Worm (Caenorhabditis elegans) whole organism, L1 larva: ENCODE measurements around the gene nspg-9.

Experiments
- C04F5.9 ChIP-seq: sonication (generic microtip); optimal IDR thresholded peaks from 2 replicates; lab custom pipeline; 2016; ENCODE audit warnings: missing genetic modification characterization, missing compliant biosample characterization
- C16A3.4 ChIP-seq: fragments of 150-350 bp; optimal IDR thresholded peaks from 2 replicates; lab custom pipeline; 2014; ENCODE audit warnings: missing biosample characterization, missing genetic modification characterization
- F16B12.6 ChIP-seq: fragments of 150-350 bp; optimal IDR thresholded peaks from 2 replicates; lab custom pipeline; 2014; ENCODE audit warnings: missing biosample characterization, missing genetic modification characterization
- aha-1 ChIP-seq: fragments of 150-350 bp; optimal IDR thresholded peaks from 2 replicates; lab custom pipeline; 2014; ENCODE audit warnings: missing biosample characterization, missing genetic modification characterization
- aly-2 ChIP-seq: fragments of 150-350 bp; optimal IDR thresholded peaks from 2 replicates; lab custom pipeline; 2014; ENCODE audit warnings: missing biosample characterization, missing genetic modification characterization
- ceh-8 ChIP-seq: fragments of 200-800 bp; sonication (Bioruptor generic); optimal IDR thresholded peaks from 2 replicates; lab custom pipeline; 2018; ENCODE audit warnings: mild to moderate bottlenecking, missing genetic modification characterization, moderate library complexity, missing compliant biosample characterization
- ceh-82 ChIP-seq, 3 experiments: fragments of 150-350 bp in 1 of 3; sonication (generic microtip) in 2 of 3; optimal IDR thresholded peaks; 2 replicates each; lab custom pipeline; 2014 to 2017; ENCODE audit warnings: missing biosample characterization in 3 of 3, missing genetic modification characterization in 3 of 3
- dpl-1 ChIP-seq, 3 experiments: fragments of 150-350 bp in 2 of 3; sonication (generic microtip) in 1 of 3; optimal IDR thresholded peaks; 2 replicates each; lab custom pipeline; 2014 to 2017; ENCODE audit warnings: missing biosample characterization in 3 of 3, missing genetic modification characterization in 3 of 3, missing genetic modification reagents in 3 of 3
- dsc-1 ChIP-seq: sonication (generic microtip); optimal IDR thresholded peaks from 2 replicates; lab custom pipeline; 2016; ENCODE audit warnings: mild to moderate bottlenecking, missing genetic modification characterization, missing compliant biosample characterization
- efl-1 ChIP-seq, 4 experiments: fragments of 150-350 bp; optimal IDR thresholded peaks in 3 of 4; peaks in 1 of 4; 1 replicate in 1 of 4; 2 replicates in 3 of 4; lab custom pipeline; 2014; ENCODE audit warnings: missing biosample characterization in 2 of 4, missing genetic modification characterization in 2 of 4, missing genetic modification reagents in 2 of 4
- egl-13 ChIP-seq: sonication (generic microtip); optimal IDR thresholded peaks from 2 replicates; lab custom pipeline; 2016; ENCODE audit warnings: missing genotype, missing genetic modification reagents, missing genetic modification characterization, missing compliant biosample characterization
- elt-3 ChIP-seq, 6 experiments: fragments of 150-350 bp in 1 of 6; sonication (generic microtip); optimal IDR thresholded peaks; 2 replicates each; lab custom pipeline; 2017 to 2018; ENCODE audit warnings: missing biosample characterization in 6 of 6, missing genetic modification characterization in 6 of 6, inconsistent platforms in 1 of 6
- ets-5 ChIP-seq: fragments of 200-800 bp; sonication (Bioruptor generic); IDR thresholded peaks from 2 replicates; pipeline ENCODE4 v1.3.6; 2022; ENCODE audit warnings: missing genetic modification characterization, missing compliant biosample characterization
- fkh-4 ChIP-seq: sonication (generic microtip); optimal IDR thresholded peaks from 2 replicates; lab custom pipeline; 2016; ENCODE audit warnings: missing compliant biosample characterization, missing genetic modification characterization, borderline replicate concordance
- fkh-8 ChIP-seq: sonication (generic microtip); optimal IDR thresholded peaks from 2 replicates; lab custom pipeline; 2016; ENCODE audit warnings: mild to moderate bottlenecking, missing genetic modification characterization, missing compliant biosample characterization
- fos-1 ChIP-seq: fragments of 150-350 bp; optimal IDR thresholded peaks from 2 replicates; lab custom pipeline; 2014; ENCODE audit warnings: missing biosample characterization, missing genetic modification characterization
- grh-1 ChIP-seq: fragments of 200-800 bp; sonication (Bioruptor generic); IDR thresholded peaks from 2 replicates; pipeline ENCODE4 v1.3.6; 2022; ENCODE audit warnings: missing genetic modification reagents, missing genetic modification characterization, missing compliant biosample characterization
- hlh-17 ChIP-seq: fragments of 200-800 bp; sonication (Bioruptor generic); optimal IDR thresholded peaks from 2 replicates; lab custom pipeline; 2018; ENCODE audit warnings: missing genetic modification characterization, mild to moderate bottlenecking, missing compliant biosample characterization, moderate library complexity, borderline replicate concordance
- hlh-4 ChIP-seq: sonication (generic microtip); optimal IDR thresholded peaks from 2 replicates; lab custom pipeline; 2016; ENCODE audit warnings: mild to moderate bottlenecking, missing genetic modification characterization, missing compliant biosample characterization
- irx-1 ChIP-seq: sonication (generic microtip); optimal IDR thresholded peaks from 2 replicates; lab custom pipeline; 2016; ENCODE audit warnings: missing genetic modification characterization, missing compliant biosample characterization
- jun-1 ChIP-seq: fragments of 150-350 bp; optimal IDR thresholded peaks from 2 replicates; lab custom pipeline; 2014; ENCODE audit warnings: missing biosample characterization, missing genetic modification reagents, missing genetic modification characterization
- lin-15B ChIP-seq: fragments of 150-350 bp; sonication (generic microtip); optimal IDR thresholded peaks from 3 replicates; lab custom pipeline; 2014; ENCODE audit warnings: missing biosample characterization, missing genetic modification characterization
- lin-39 ChIP-seq: fragments of 150-350 bp; optimal IDR thresholded peaks from 2 replicates; lab custom pipeline; 2014; ENCODE audit warnings: missing biosample characterization, missing genetic modification reagents, missing genetic modification characterization
- lir-3 ChIP-seq: sonication (generic microtip); optimal IDR thresholded peaks from 2 replicates; lab custom pipeline; 2016; ENCODE audit warnings: mild to moderate bottlenecking, missing genetic modification characterization, moderate library complexity, missing compliant biosample characterization; ENCODE audit not compliant: poor library complexity
- mab-9 ChIP-seq: fragments of 200-800 bp; sonication (Bioruptor generic); IDR thresholded peaks from 2 replicates; pipeline ENCODE4 v1.3.6; 2022; ENCODE audit warnings: missing genetic modification reagents, missing genetic modification characterization, missing compliant biosample characterization
- mdl-1 ChIP-seq, 2 experiments: fragments of 150-350 bp; optimal IDR thresholded peaks; 2 replicates each; lab custom pipeline; 2014 to 2017; ENCODE audit warnings: missing biosample characterization in 2 of 2, missing genetic modification characterization in 2 of 2, inconsistent platforms in 1 of 2
- mep-1 ChIP-seq: fragments of 150-350 bp; optimal IDR thresholded peaks from 2 replicates; lab custom pipeline; 2014; ENCODE audit warnings: missing biosample characterization, missing genetic modification characterization
- nhr-12 ChIP-seq: sonication (generic microtip); optimal IDR thresholded peaks from 2 replicates; lab custom pipeline; 2017; ENCODE audit warnings: missing biosample characterization, missing genetic modification characterization
- nhr-19 ChIP-seq: fragments of 200-800 bp; sonication (Bioruptor generic); conservative IDR thresholded peaks from 2 replicates; pipeline ENCODE4 v1.3.6; 2022; ENCODE audit warnings: missing genetic modification characterization, missing compliant biosample characterization
- nhr-20 ChIP-seq: sonication (generic microtip); optimal IDR thresholded peaks from 2 replicates; lab custom pipeline; 2016; ENCODE audit warnings: mild to moderate bottlenecking, missing genetic modification characterization, missing compliant biosample characterization
- nhr-28 ChIP-seq: fragments of 150-350 bp; optimal IDR thresholded peaks from 2 replicates; lab custom pipeline; 2014; ENCODE audit warnings: missing biosample characterization, missing genetic modification characterization
- nhr-71 ChIP-seq: sonication (generic microtip); optimal IDR thresholded peaks from 2 replicates; lab custom pipeline; 2016; ENCODE audit warnings: mild to moderate bottlenecking, missing genetic modification characterization, moderate library complexity, missing compliant biosample characterization
- nhr-76 ChIP-seq: sonication (generic microtip); optimal IDR thresholded peaks from 2 replicates; lab custom pipeline; 2017; ENCODE audit warnings: missing biosample characterization, missing genetic modification characterization
- nhr-77 ChIP-seq: fragments of 150-350 bp; optimal IDR thresholded peaks from 2 replicates; lab custom pipeline; 2014; ENCODE audit warnings: missing biosample characterization, missing genetic modification characterization
- nhr-85 ChIP-seq: sonication (generic microtip); peaks from one replicate; lab custom pipeline; 2016; ENCODE audit warnings: missing genetic modification characterization, inconsistent platforms, missing compliant biosample characterization
- nhr-90 ChIP-seq: sonication (generic microtip); optimal IDR thresholded peaks from 2 replicates; lab custom pipeline; 2016; ENCODE audit warnings: mild to moderate bottlenecking, missing genetic modification characterization, missing compliant biosample characterization; ENCODE audit not compliant: poor library complexity
- pqm-1 ChIP-seq: sonication (generic microtip); optimal IDR thresholded peaks from 3 replicates; lab custom pipeline; 2017; ENCODE audit warnings: missing biosample characterization, missing genetic modification characterization
- rnt-1 ChIP-seq: sonication (generic microtip); optimal IDR thresholded peaks from 2 replicates; lab custom pipeline; 2016; ENCODE audit warnings: mild to moderate bottlenecking, missing genetic modification characterization, moderate library complexity, missing compliant biosample characterization
- skn-1 ChIP-seq: fragments of 150-350 bp; optimal IDR thresholded peaks from 2 replicates; lab custom pipeline; 2014; ENCODE audit warnings: missing biosample characterization, missing genetic modification characterization
- snpc-4 ChIP-seq: fragments of 150-350 bp; optimal IDR thresholded peaks from 2 replicates; lab custom pipeline; 2014; ENCODE audit warnings: missing biosample characterization, missing genetic modification characterization
- sup-37 ChIP-seq: fragments of 200-800 bp; sonication (Bioruptor generic); optimal IDR thresholded peaks from 2 replicates; lab custom pipeline; 2018; ENCODE audit warnings: mild to moderate bottlenecking, missing genetic modification characterization, missing compliant biosample characterization
- swsn-7 ChIP-seq: sonication (generic microtip); optimal IDR thresholded peaks from 2 replicates; lab custom pipeline; 2016; ENCODE audit warnings: missing genetic modification characterization, missing compliant biosample characterization
- tlp-1 ChIP-seq: fragments of 150-350 bp; optimal IDR thresholded peaks from 2 replicates; lab custom pipeline; 2014; ENCODE audit warnings: missing biosample characterization, missing genetic modification characterization
- unc-130 ChIP-seq: fragments of 150-350 bp; optimal IDR thresholded peaks from 2 replicates; lab custom pipeline; 2017; ENCODE audit warnings: missing biosample characterization, missing genetic modification characterization, inconsistent platforms
- xbp-1 ChIP-seq: sonication (generic microtip); optimal IDR thresholded peaks from 2 replicates; lab custom pipeline; 2016; ENCODE audit warnings: missing genetic modification characterization, missing compliant biosample characterization
- zag-1 ChIP-seq: fragments of 150-350 bp; optimal IDR thresholded peaks from 2 replicates; lab custom pipeline; 2014; ENCODE audit warnings: missing biosample characterization, missing genetic modification characterization
- ztf-11 ChIP-seq, 2 experiments: sonication (generic microtip); optimal IDR thresholded peaks; 2 replicates each; lab custom pipeline; 2016 to 2017; ENCODE audit warnings: missing genetic modification characterization in 2 of 2, missing biosample characterization in 1 of 2, missing compliant biosample characterization in 1 of 2

The nspg-9 gene

ce11 chrIV:14445191-14445795, 11.4 kb upstream of the nspg-9 start (continued):
- TF ChIP-seq hlh-4 (tag; lab: Kevin White, UChicago) (no peak), sup-37 (no peak), nhr-12 (tag; lab: Kevin White, UChicago) (no peak), nhr-85 (tag; lab: Kevin White, UChicago) (peak; percentile 89), fkh-8 (tag; lab: Kevin White, UChicago) (no peak), efl-1 (optimal IDR thresholded peaks at IDR 0.05; lab: Kevin White, UChicago) (peak; percentile 22 to 42), efl-1 (GFP tag; optimal IDR thresholded peaks at IDR 0.05 in 1 of 2; lab: Kevin White, UChicago) (peak; percentile 11 to 88), fkh-4 (no peak), aha-1 (tag; lab: Kevin White, UChicago) (no peak), nhr-77 (tag; lab: Kevin White, UChicago) (no peak), xbp-1 (tag; lab: Kevin White, UChicago) (no peak), nhr-20 (tag; lab: Kevin White, UChicago) (peak; percentile 57), snpc-4 (tag; lab: Kevin White, UChicago) (peak; percentile 93), C04F5.9 (tag; lab: Kevin White, UChicago) (no peak), swsn-7 (tag; lab: Kevin White, UChicago) (no peak), pqm-1 (tag; lab: Kevin White, UChicago) (no peak), lin-39 (tag; lab: Kevin White, UChicago) (no peak), jun-1 (no peak), mdl-1 (tag; optimal IDR thresholded peaks at IDR 0.05; lab: Kevin White, UChicago) (peak in 1 of 2 experiments; percentile 51), ets-5 (GFP tag; lab: Robert Waterston, UW) (no peak), nhr-71 (tag; lab: Kevin White, UChicago) (no peak), dpl-1 (GFP tag; optimal IDR thresholded peaks at IDR 0.05; lab: Kevin White, UChicago) (peak in 1 of 3 experiments; percentile 3), mep-1 (tag; lab: Kevin White, UChicago) (no peak), aly-2 (tag; lab: Kevin White, UChicago) (no peak), lir-3 (tag; lab: Kevin White, UChicago) (no peak), ceh-8 (GFP tag; lab: Kevin White, UChicago) (no peak), dsc-1 (tag; lab: Kevin White, UChicago) (no peak), zag-1 (tag; lab: Kevin White, UChicago) (no peak), fos-1 (tag; lab: Kevin White, UChicago) (no peak), lin-15B (tag; lab: Kevin White, UChicago) (no peak), rnt-1 (no peak), nhr-28 (tag; lab: Kevin White, UChicago) (no peak), nhr-19 (GFP tag; lab: Robert Waterston, UW) (peak; percentile 31; the same call in 1 of the 2 replicates)

DNA sequence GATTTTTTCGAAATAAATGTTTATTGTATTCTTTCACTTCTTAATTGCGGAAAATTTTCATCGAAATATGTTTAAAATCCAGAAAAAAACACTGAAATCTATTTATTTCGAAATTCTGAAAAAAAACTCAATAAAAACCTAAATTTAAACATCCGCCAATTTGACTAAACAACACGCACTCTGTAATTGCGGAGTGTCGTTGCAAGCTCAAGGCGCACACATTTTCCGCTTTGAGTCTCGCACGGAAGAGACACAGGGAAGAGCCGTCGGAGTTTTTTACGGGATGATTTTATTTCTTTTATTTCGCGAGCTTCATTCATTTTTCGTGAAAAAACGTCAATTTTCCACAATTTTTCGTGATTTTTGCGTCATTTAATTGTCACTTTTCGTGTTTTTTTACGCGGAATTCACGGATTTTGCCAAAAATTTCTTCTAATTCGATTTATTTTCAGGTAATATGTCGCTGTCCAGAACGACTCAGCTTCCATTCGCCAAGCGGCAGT, 7.4 kb downstream of the nspg-9 start, which contains the start of gene dld-1:
Gene dld-1, plus strand, starts transcription at position 453 of the 503 bp plus-strand sequence.
- no peak; the same call in none of the 2 replicates for TF ChIP-seq mab-9
- TF ChIP-seq ztf-11 (tag; optimal IDR thresholded peaks at IDR 0.05; lab: Kevin White, UChicago) = peak in 1 of 2 experiments; percentile 72
- peak; percentile 97 to 99 (median 98) for TF ChIP-seq ceh-82 (tag; optimal IDR thresholded peaks at IDR 0.05; lab: Kevin White, UChicago)
- TF ChIP-seq C16A3.4 (tag; lab: Kevin White, UChicago) = peak; percentile 99
- peak; percentile 98 for TF ChIP-seq skn-1 (tag; lab: Kevin White, UChicago)
- peak; percentile 97 for TF ChIP-seq fkh-8 (tag; lab: Kevin White, UChicago)
- peak; percentile 97 for TF ChIP-seq mep-1 (tag; lab: Kevin White, UChicago)
- peak; percentile 97 for TF ChIP-seq dsc-1 (tag; lab: Kevin White, UChicago)
- TF ChIP-seq irx-1 (tag; lab: Kevin White, UChicago) = peak; percentile 93
- TF ChIP-seq nhr-90 (tag; lab: Kevin White, UChicago) = peak; percentile 97
- TF ChIP-seq nhr-28 (tag; lab: Kevin White, UChicago) = peak; percentile 45
- peak in 4 of 6 experiments; percentile 47 to 99 (median 92) for TF ChIP-seq elt-3 (tag; optimal IDR thresholded peaks at IDR 0.05; lab: Kevin White, UChicago)
- TF ChIP-seq ceh-8 (GFP tag; lab: Kevin White, UChicago) = peak; percentile 97
- TF ChIP-seq nhr-85 (tag; lab: Kevin White, UChicago) = peak; percentile 98
- TF ChIP-seq lin-15B (tag; lab: Kevin White, UChicago) = peak; percentile 98
- peak; percentile 97 for TF ChIP-seq unc-130 (tag; lab: Kevin White, UChicago)
- peak; percentile 96 for TF ChIP-seq nhr-19 (GFP tag; lab: Robert Waterston, UW)
- no peak for TF ChIP-seq ets-5 (GFP tag; lab: Robert Waterston, UW)
- no peak for TF ChIP-seq nhr-12 (tag; lab: Kevin White, UChicago)
- TF ChIP-seq tlp-1 (tag; lab: Kevin White, UChicago) = no peak
- peak; percentile 90 for TF ChIP-seq grh-1 (GFP tag; lab: Robert Waterston, UW)
- no peak for TF ChIP-seq nhr-76 (tag; lab: Kevin White, UChicago)
- TF ChIP-seq F16B12.6 = peak; percentile 72
- peak; percentile 98 for TF ChIP-seq nhr-20 (tag; lab: Kevin White, UChicago)
- peak; percentile 86 for TF ChIP-seq egl-13 (tag; lab: Kevin White, UChicago)
- TF ChIP-seq hlh-17 = no peak
- peak; percentile 83 for TF ChIP-seq fkh-4
